Worm (Caenorhabditis elegans) whole organism, late embryonic: Measurements from ENCODE around the gene str-200.
"Not testable (repeated sequence)": the region's sequence is repeated elsewhere in the genome, so short reads cannot be mapped to it uniquely, and the experiment has no call there.

ENCODE experiments used
- ceh-18 ChIP-seq: sonication (generic microtip); optimal IDR thresholded peaks from 2 replicates; lab custom pipeline; 2016; ENCODE audit warnings: missing genetic modification characterization, missing compliant biosample characterization
- ceh-2 ChIP-seq: sonication (generic microtip); optimal IDR thresholded peaks from 2 replicates; lab custom pipeline; 2016; ENCODE audit warnings: missing genotype, missing genetic modification characterization, missing compliant biosample characterization
- ceh-48 ChIP-seq: sonication (generic microtip); optimal IDR thresholded peaks from 2 replicates; lab custom pipeline; 2016; ENCODE audit warnings: missing genetic modification characterization, inconsistent platforms, missing compliant biosample characterization
- ets-4 ChIP-seq: sonication (generic microtip); optimal IDR thresholded peaks from 2 replicates; lab custom pipeline; 2016; ENCODE audit warnings: missing genetic modification characterization, missing compliant biosample characterization
- lim-6 ChIP-seq: sonication (generic microtip); optimal IDR thresholded peaks from 2 replicates; lab custom pipeline; 2016; ENCODE audit warnings: missing genetic modification characterization, missing compliant biosample characterization
- rnt-1 ChIP-seq: sonication (generic microtip); optimal IDR thresholded peaks from 2 replicates; lab custom pipeline; 2016; ENCODE audit warnings: missing genetic modification characterization, missing compliant biosample characterization

The str-200 gene

ce11 chrV:17414951-17415350, 43.0 kb downstream of the str-200 start, which contains the start of gene T27C5.12:
T27C5.12 (plus strand) TSS chrV:17415251.
- TF ChIP-seq ceh-18 (tag; lab: Kevin White, UChicago), result no peak
- no peak for TF ChIP-seq rnt-1 (tag; lab: Kevin White, UChicago)
- no peak for TF ChIP-seq lim-6 (tag; lab: Kevin White, UChicago)
- no peak for TF ChIP-seq ets-4 (tag; lab: Kevin White, UChicago)

ce11 chrV:17409955-17410354, 48.0 kb downstream of the str-200 start, which contains the start of gene srh-132:
srh-132 (plus strand) TSS chrV:17410255.
- not testable (repeated sequence) for TF ChIP-seq ceh-2, lim-6, ceh-48 (tag; lab: Kevin White, UChicago)
